Worm (Caenorhabditis elegans) whole organism, L2 larva: Measurements from ENCODE around the gene dpy-2.

ENCODE experiments used
- F13H6.1 ChIP-seq: sonication (generic microtip); optimal IDR thresholded peaks from 2 replicates; lab custom pipeline; 2016; ENCODE audit warnings: missing genetic modification characterization, missing compliant biosample characterization
- R02D3.7 ChIP-seq: fragments of 150-350 bp; optimal IDR thresholded peaks from 2 replicates; lab custom pipeline; 2014; ENCODE audit warnings: missing biosample characterization, missing genetic modification characterization
- ZK546.5 ChIP-seq: sonication (generic microtip); optimal IDR thresholded peaks from 2 replicates; lab custom pipeline; 2017; ENCODE audit warnings: missing biosample characterization, missing genetic modification characterization
- alr-1 ChIP-seq: fragments of 150-350 bp; optimal IDR thresholded peaks from 2 replicates; lab custom pipeline; 2014; ENCODE audit warnings: missing biosample characterization, missing genetic modification characterization
- aly-2 ChIP-seq: fragments of 150-350 bp; optimal IDR thresholded peaks from 2 replicates; lab custom pipeline; 2014; ENCODE audit warnings: missing biosample characterization, missing genetic modification characterization
- blmp-1 ChIP-seq: sonication (generic microtip); optimal IDR thresholded peaks from 2 replicates; lab custom pipeline; 2017; ENCODE audit warnings: missing genetic modification characterization, mild to moderate bottlenecking, missing compliant biosample characterization, antibody characterized with exemption, moderate library complexity; ENCODE audit not compliant: insufficient read depth
- ceh-82 ChIP-seq: fragments of 150-350 bp; optimal IDR thresholded peaks from 2 replicates; lab custom pipeline; 2014; ENCODE audit warnings: missing biosample characterization, missing genetic modification characterization
- crh-2 ChIP-seq: sonication (generic microtip); optimal IDR thresholded peaks from 2 replicates; lab custom pipeline; 2017; ENCODE audit warnings: missing biosample characterization, missing genetic modification characterization
- dmd-4 ChIP-seq: sonication (generic microtip); optimal IDR thresholded peaks from 2 replicates; lab custom pipeline; 2017; ENCODE audit warnings: missing biosample characterization, missing genetic modification characterization
- egl-27 ChIP-seq: sonication (generic microtip); optimal IDR thresholded peaks from 3 replicates; lab custom pipeline; 2017; ENCODE audit warnings: missing biosample characterization, missing genetic modification reagents, missing genetic modification characterization
- elt-1 ChIP-seq: fragments of 150-350 bp; optimal IDR thresholded peaks from 2 replicates; lab custom pipeline; 2014; ENCODE audit warnings: missing biosample characterization, missing genetic modification characterization
- elt-3 ChIP-seq: sonication (generic microtip); optimal IDR thresholded peaks from 2 replicates; lab custom pipeline; 2017; ENCODE audit warnings: missing biosample characterization, missing genetic modification characterization
- fos-1 ChIP-seq: fragments of 150-350 bp; optimal IDR thresholded peaks from 2 replicates; lab custom pipeline; 2014; ENCODE audit warnings: missing biosample characterization, missing genetic modification characterization
- gmeb-1 ChIP-seq: fragments of 150-350 bp; optimal IDR thresholded peaks from 2 replicates; lab custom pipeline; 2014; ENCODE audit warnings: missing biosample characterization, missing genetic modification characterization
- lin-11 ChIP-seq: fragments of 150-350 bp; sonication (generic microtip); optimal IDR thresholded peaks from 2 replicates; lab custom pipeline; 2014; ENCODE audit warnings: missing biosample characterization, missing genetic modification characterization, inconsistent platforms, mixed read lengths
- lin-13 ChIP-seq: fragments of 150-350 bp; optimal IDR thresholded peaks from 2 replicates; lab custom pipeline; 2014; ENCODE audit warnings: missing biosample characterization, missing genetic modification reagents, missing genetic modification characterization
- lsy-2 ChIP-seq, 2 experiments: fragments of 150-350 bp in 1 of 2; sonication (generic microtip) in 1 of 2; optimal IDR thresholded peaks; 2 replicates each; lab custom pipeline; 2014 to 2017; ENCODE audit warnings: missing biosample characterization in 2 of 2, missing genetic modification characterization in 2 of 2
- mab-5 ChIP-seq: fragments of 150-350 bp; optimal IDR thresholded peaks from 2 replicates; lab custom pipeline; 2014; ENCODE audit warnings: missing biosample characterization, missing genetic modification characterization
- mbf-1 ChIP-seq: sonication (generic microtip); optimal IDR thresholded peaks from 2 replicates; lab custom pipeline; 2017; ENCODE audit warnings: missing biosample characterization, missing genetic modification characterization
- mdl-1 ChIP-seq, 2 experiments: fragments of 150-350 bp in 1 of 2; sonication (generic microtip) in 1 of 2; optimal IDR thresholded peaks; 2 replicates each; lab custom pipeline; 2017; ENCODE audit warnings: missing biosample characterization in 2 of 2, missing genetic modification characterization in 2 of 2
- nhr-10 ChIP-seq: sonication (generic microtip); optimal IDR thresholded peaks from 2 replicates; lab custom pipeline; 2017; ENCODE audit warnings: missing biosample characterization, missing genetic modification characterization
- nhr-11 ChIP-seq: fragments of 150-350 bp; optimal IDR thresholded peaks from 2 replicates; lab custom pipeline; 2014; ENCODE audit warnings: missing biosample characterization, missing genetic modification characterization
- nhr-23 ChIP-seq: fragments of 150-350 bp; optimal IDR thresholded peaks from 2 replicates; lab custom pipeline; 2014; ENCODE audit warnings: missing biosample characterization, missing genetic modification reagents, missing genetic modification characterization
- nhr-237 ChIP-seq: fragments of 150-350 bp; optimal IDR thresholded peaks from 2 replicates; lab custom pipeline; 2014; ENCODE audit warnings: missing biosample characterization, missing genetic modification characterization
- nhr-25 ChIP-seq: fragments of 150-350 bp; sonication (generic microtip); optimal IDR thresholded peaks from 3 replicates; lab custom pipeline; 2014; ENCODE audit warnings: missing biosample characterization, missing genetic modification characterization
- nhr-6 ChIP-seq: fragments of 150-350 bp; optimal IDR thresholded peaks from 2 replicates; lab custom pipeline; 2014; ENCODE audit warnings: missing biosample characterization, missing genetic modification characterization
- nhr-77 ChIP-seq: fragments of 150-350 bp; optimal IDR thresholded peaks from 2 replicates; lab custom pipeline; 2014; ENCODE audit warnings: missing biosample characterization, missing genetic modification characterization
- peb-1 ChIP-seq: fragments of 150-350 bp; optimal IDR thresholded peaks from 2 replicates; lab custom pipeline; 2014; ENCODE audit warnings: missing biosample characterization, missing genetic modification characterization
- sem-4 ChIP-seq: fragments of 150-350 bp; optimal IDR thresholded peaks from 2 replicates; lab custom pipeline; 2014; ENCODE audit warnings: missing biosample characterization, missing genetic modification reagents, missing genetic modification characterization
- skn-1 ChIP-seq: sonication (generic microtip); optimal IDR thresholded peaks from 2 replicates; lab custom pipeline; 2017; ENCODE audit warnings: missing biosample characterization, missing genetic modification characterization
- sma-3 ChIP-seq: sonication (generic microtip); optimal IDR thresholded peaks from 2 replicates; lab custom pipeline; 2016; ENCODE audit warnings: missing genetic modification reagents, missing genetic modification characterization, missing compliant biosample characterization
- sma-9 ChIP-seq, 2 experiments: fragments of 150-350 bp in 1 of 2; sonication (generic microtip) in 1 of 2; optimal IDR thresholded peaks; 2 replicates each; lab custom pipeline; 2014 to 2016; ENCODE audit warnings: missing genetic modification characterization in 2 of 2, mild to moderate bottlenecking in 1 of 2, missing biosample characterization in 1 of 2, missing compliant biosample characterization in 1 of 2, missing genetic modification reagents in 1 of 2, moderate library complexity in 1 of 2
- snpc-4 ChIP-seq: fragments of 150-350 bp; optimal IDR thresholded peaks from 2 replicates; lab custom pipeline; 2014; ENCODE audit warnings: missing biosample characterization, missing genetic modification characterization
- unc-39 ChIP-seq: fragments of 150-350 bp; optimal IDR thresholded peaks from 2 replicates; lab custom pipeline; 2014; ENCODE audit warnings: missing biosample characterization, missing genetic modification characterization
- unc-55 ChIP-seq: fragments of 150-350 bp; sonication (generic microtip); optimal IDR thresholded peaks from 3 replicates; lab custom pipeline; 2014; ENCODE audit warnings: missing biosample characterization, missing genetic modification reagents, missing genetic modification characterization
- unc-62 ChIP-seq: fragments of 150-350 bp; optimal IDR thresholded peaks from 2 replicates; lab custom pipeline; 2014; ENCODE audit warnings: missing biosample characterization, missing genetic modification reagents, missing genetic modification characterization
- zag-1 ChIP-seq: fragments of 150-350 bp; optimal IDR thresholded peaks from 2 replicates; lab custom pipeline; 2014; ENCODE audit warnings: missing biosample characterization, missing genetic modification characterization
- ztf-1 ChIP-seq: fragments of 200-800 bp; sonication (Bioruptor generic); conservative IDR thresholded peaks from 2 replicates; pipeline ENCODE4 v1.3.6; 2022; ENCODE audit warnings: missing genetic modification characterization, missing compliant biosample characterization
- ztf-11 ChIP-seq: sonication (generic microtip); optimal IDR thresholded peaks from 2 replicates; lab custom pipeline; 2017; ENCODE audit warnings: missing biosample characterization, missing genetic modification characterization
- ztf-4 ChIP-seq: fragments of 150-350 bp; optimal IDR thresholded peaks from 2 replicates; lab custom pipeline; 2014; ENCODE audit warnings: missing biosample characterization, missing genetic modification characterization

The dpy-2 gene

ce11 chrII:6673894-6674293 lies 40.2 kb upstream of the dpy-2 start, which contains the start of gene H43E16.1:
H43E16.1 (plus strand) TSS chrII:6674268.
- TF ChIP-seq sma-9 (GFP tag; optimal IDR thresholded peaks at IDR 0.05; lab: Kevin White, UChicago) (peak; percentile 45), sma-9 (tag; optimal IDR thresholded peaks at IDR 0.05; lab: Kevin White, UChicago) (no peak), unc-62 (no peak), fos-1 (peak; percentile 95)
- TF ChIP-seq, all 48 proteins: peak for 2

DNA sequence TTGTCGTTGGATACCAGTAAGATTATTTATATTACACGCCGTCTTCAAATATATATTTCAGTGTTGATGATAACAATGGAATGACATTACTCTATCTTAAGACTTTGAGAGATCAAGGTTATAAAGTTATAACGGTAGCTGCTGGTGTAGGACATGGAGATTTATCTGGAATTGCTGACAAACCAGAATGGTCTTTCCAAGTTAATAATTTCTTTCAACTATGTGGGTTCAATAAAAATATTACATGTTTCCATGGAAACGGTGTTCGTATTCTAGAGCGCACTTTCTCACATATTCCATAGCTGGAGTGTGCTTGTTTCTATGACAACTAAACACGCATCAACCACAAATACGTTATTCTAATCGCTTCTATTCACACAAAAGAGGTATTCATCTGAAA lies 34.4 kb upstream of the dpy-2 start, which contains the start of gene ift-74:
Gene ift-74, plus strand, starts transcription at position 301 of the 400 bp plus-strand sequence.
- TF ChIP-seq mbf-1 (tag; lab: Kevin White, UChicago): no peak
- no peak for TF ChIP-seq nhr-6 (tag; lab: Kevin White, UChicago)
- TF ChIP-seq alr-1 (tag; lab: Kevin White, UChicago): no peak
- TF ChIP-seq, all 48 proteins: peak for 0

DNA sequence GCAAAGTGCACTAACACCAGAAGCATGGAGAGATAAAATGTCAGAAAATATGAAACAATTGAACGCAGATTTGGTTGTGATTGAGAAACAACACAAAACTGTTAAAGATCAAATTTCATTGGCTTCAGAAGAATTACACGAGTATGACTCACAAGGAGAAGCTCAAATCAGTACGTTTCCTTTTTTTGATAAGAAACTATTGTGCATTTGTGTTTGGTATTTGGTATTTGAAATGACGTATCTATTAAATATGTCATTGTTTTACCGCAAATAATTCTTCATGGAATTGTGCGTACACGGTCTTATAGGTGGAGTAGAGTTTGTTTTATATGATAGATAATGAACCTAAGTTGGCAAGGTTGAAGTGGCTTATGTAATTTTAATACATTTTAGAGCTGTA lies 32.6 kb upstream of the dpy-2 start:
- TF ChIP-seq sma-9 (GFP tag; optimal IDR thresholded peaks at IDR 0.05; lab: Kevin White, UChicago) (peak; percentile 6), sma-9 (tag; optimal IDR thresholded peaks at IDR 0.05; lab: Kevin White, UChicago) (no peak), ztf-1 (GFP tag; lab: Robert Waterston, UW) (no peak), dmd-4 (tag; lab: Kevin White, UChicago) (no peak), nhr-6 (tag; lab: Kevin White, UChicago) (no peak), gmeb-1 (tag; lab: Kevin White, UChicago) (no peak), ceh-82 (tag; lab: Kevin White, UChicago) (no peak), zag-1 (no peak), lin-13 (GFP tag; lab: Kevin White, UChicago) (no peak), crh-2 (tag; lab: Kevin White, UChicago) (peak; percentile 13), fos-1 (peak; percentile 94), skn-1 (no peak), nhr-11 (no peak), unc-39 (tag; lab: Kevin White, UChicago) (no peak)

- TF ChIP-seq blmp-1 (tag; lab: Kevin White, UChicago) (no peak), gmeb-1 (tag; lab: Kevin White, UChicago) (no peak), aly-2 (tag; lab: Kevin White, UChicago) (no peak), elt-1 (tag; lab: Kevin White, UChicago) (no peak), lin-13 (GFP tag; lab: Kevin White, UChicago) (no peak), F13H6.1 (tag; lab: Kevin White, UChicago) (no peak), unc-55 (GFP tag; lab: Kevin White, UChicago) (no peak), ztf-4 (tag; lab: Kevin White, UChicago) (no peak), alr-1 (tag; lab: Kevin White, UChicago) (no peak), nhr-6 (tag; lab: Kevin White, UChicago) (no peak), ztf-11 (no peak), nhr-25 (tag; lab: Kevin White, UChicago) (no peak), ceh-82 (tag; lab: Kevin White, UChicago) (no peak), sem-4 (tag; lab: Kevin White, UChicago) (no peak), egl-27 (tag; lab: Kevin White, UChicago) (no peak)
- TF ChIP-seq, all 48 proteins: peak for 0
Measured at ce11 chrII:6682918-6683317, 31.2 kb upstream of the dpy-2 start.

DNA sequence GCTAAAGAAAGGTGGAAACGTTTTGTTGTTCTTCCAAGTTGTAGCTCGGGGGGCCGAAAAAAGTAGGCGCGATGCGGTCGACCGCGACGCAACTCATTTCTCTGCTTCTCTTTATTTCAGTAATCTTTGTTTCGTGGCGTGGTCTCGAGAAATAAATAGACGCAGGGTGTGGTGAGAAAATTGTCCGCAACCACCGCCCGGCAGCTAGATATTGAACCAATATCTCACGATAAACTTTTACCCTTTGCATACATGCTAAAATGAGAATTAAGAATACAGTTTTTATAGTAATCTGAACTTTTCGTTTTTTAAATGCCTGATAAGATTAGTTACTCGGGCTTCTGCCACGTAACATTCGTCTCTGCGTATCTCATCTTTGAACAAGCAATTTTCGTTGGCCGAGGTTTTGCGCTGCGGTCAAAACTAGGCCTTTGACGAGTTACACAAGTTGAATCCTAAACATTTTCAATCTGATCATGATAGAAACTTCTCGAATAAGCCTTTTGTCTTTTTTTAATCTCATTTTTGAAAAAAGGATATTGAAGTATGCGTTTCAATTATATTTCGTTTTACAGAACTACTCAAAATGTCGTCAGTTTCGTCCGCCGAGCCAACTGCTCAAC lies 30.3 kb upstream of the dpy-2 start, which contains the start of gene gyf-1:
Gene gyf-1, plus strand, starts transcription at position 573 of the 623 bp plus-strand sequence.
- TF ChIP-seq gmeb-1 (tag; lab: Kevin White, UChicago) (no peak), nhr-6 (tag; lab: Kevin White, UChicago) (no peak), crh-2 (tag; lab: Kevin White, UChicago) (peak; percentile 61), ztf-11 (no peak), R02D3.7 (no peak), lsy-2 (tag; optimal IDR thresholded peaks at IDR 0.05; lab: Kevin White, UChicago) (peak in 1 of 2 experiments; percentile 51), nhr-10 (tag; lab: Kevin White, UChicago) (no peak), mdl-1 (tag; optimal IDR thresholded peaks at IDR 0.05; lab: Kevin White, UChicago) (no peak), nhr-23 (tag; lab: Kevin White, UChicago) (no peak), sem-4 (tag; lab: Kevin White, UChicago) (no peak), nhr-237 (no peak), snpc-4 (tag; lab: Kevin White, UChicago) (peak; percentile 21), sma-3 (GFP tag; lab: Kevin White, UChicago) (no peak), sma-9 (GFP tag; optimal IDR thresholded peaks at IDR 0.05; lab: Kevin White, UChicago) (no peak), sma-9 (tag; optimal IDR thresholded peaks at IDR 0.05; lab: Kevin White, UChicago) (no peak), ceh-82 (tag; lab: Kevin White, UChicago) (no peak), aly-2 (tag; lab: Kevin White, UChicago) (no peak), elt-3 (tag; lab: Kevin White, UChicago) (no peak), nhr-11 (no peak), F13H6.1 (tag; lab: Kevin White, UChicago) (peak; percentile 34), egl-27 (tag; lab: Kevin White, UChicago) (no peak), lin-11 (tag; lab: Kevin White, UChicago) (peak; percentile 14), unc-62 (no peak), ztf-1 (GFP tag; lab: Robert Waterston, UW) (no peak), ZK546.5 (tag; lab: Kevin White, UChicago) (no peak), nhr-25 (tag; lab: Kevin White, UChicago) (no peak), unc-55 (GFP tag; lab: Kevin White, UChicago) (peak; percentile 43), mbf-1 (tag; lab: Kevin White, UChicago) (no peak), nhr-77 (tag; lab: Kevin White, UChicago) (no peak), mab-5 (tag; lab: Kevin White, UChicago) (no peak), dmd-4 (tag; lab: Kevin White, UChicago) (no peak), peb-1 (tag; lab: Kevin White, UChicago) (no peak)
